Fruit fly (Drosophila melanogaster): Measurements from ENCODE around the gene CG1785.

CG1785 gene

DNA sequence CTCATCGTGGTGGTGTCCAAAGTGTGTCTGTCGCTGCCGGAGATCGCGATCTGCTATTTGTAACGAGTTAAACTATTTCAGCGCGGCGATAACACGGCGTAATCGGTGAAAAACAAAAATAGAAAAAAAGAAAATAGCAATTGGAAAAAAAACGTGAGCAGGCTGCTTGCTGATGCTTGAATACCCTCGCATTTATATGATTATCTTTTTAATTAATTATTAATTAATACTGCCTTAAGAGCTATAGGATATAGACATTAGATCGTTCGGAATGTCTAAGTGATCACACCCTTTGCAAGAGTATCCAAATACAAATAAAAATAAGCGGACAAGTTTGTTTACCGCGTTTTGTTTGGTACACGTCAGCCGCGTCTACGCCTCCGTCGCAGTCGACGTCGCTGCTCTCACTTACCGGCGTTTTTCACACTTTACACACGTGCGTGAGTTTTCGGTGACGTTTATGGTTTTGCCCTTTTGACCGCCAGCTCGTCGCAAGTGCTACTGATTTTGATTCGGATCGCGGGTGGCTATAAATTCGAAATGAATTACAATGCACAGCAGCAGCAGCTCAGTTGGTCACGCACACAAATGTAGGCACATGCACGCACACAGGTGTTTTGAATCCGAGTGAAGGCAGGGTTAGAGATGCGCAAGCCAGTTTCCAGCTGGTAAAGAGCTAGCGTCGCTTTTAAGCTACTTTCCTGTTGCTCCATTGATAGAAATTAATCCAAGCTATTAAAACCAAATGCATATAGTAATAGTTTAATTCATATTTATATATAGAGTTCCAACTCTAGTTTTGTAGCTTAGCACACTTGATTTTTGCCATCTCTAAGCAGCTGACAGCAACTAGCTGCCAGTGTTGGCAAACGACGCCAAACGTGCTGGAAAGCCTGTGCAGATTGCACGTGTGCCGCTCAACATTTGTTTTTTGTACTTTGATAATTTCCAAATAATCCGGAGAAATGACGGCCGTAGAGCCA, at the start of gene CG1785, which contains the start of gene CG2004:
Gene CG1785 (plus strand): TSS at position 873 of the 983 bp plus-strand sequence.
Gene CG2004 (minus strand): TSS at position 861 of the 983 bp plus-strand sequence.
- TF ChIP-seq CG17801 (GFP tag; optimal IDR thresholded peaks at IDR 0.05; ENCODE audit: partially characterized antibody): peak; percentile 92

DNA sequence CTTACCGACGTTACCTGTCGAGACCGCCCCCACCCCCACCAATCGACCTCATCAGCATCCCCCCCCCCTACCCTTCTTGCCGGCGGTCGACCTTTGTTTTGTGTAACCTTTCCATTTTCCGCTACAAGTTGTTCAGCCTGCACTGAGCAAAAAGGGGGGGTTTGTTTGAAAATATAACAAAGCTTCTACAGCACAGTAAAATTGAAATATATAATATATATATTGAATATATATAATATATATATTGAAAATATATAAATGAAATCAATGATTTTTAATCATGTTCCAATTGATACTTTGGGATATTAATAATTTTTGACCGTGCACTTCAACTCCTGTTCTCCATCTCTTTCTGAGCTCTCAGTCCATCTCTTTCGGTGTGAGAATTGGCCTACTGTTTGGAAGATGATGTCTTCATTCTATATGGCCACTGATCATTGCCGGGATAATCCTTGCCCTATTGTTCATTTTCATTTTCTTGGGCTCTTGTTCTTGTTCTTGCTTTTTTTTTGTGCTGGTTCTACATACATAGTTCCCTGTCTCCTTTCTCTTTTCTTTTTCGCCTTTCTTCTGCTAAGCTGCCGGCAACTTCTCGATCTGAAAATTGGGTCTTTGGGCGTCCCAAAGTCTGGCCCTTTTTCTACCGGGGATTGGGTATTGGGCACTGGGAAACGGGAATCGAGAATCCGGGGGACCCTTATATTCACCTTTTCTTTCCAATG, 49.0 kb upstream of the CG1785 start:
- TF ChIP-seq CG17801 (GFP tag; optimal IDR thresholded peaks at IDR 0.05; ENCODE audit: partially characterized antibody): no peak

dm6 chrX:8667070-8667469, 47.7 kb upstream of the CG1785 start:
- TF ChIP-seq CG17801 (GFP tag; optimal IDR thresholded peaks at IDR 0.05; ENCODE audit: partially characterized antibody): no peak

dm6 chrX:8667709-8668108, 47.0 kb upstream of the CG1785 start:
- no peak for TF ChIP-seq CG17801 (GFP tag; optimal IDR thresholded peaks at IDR 0.05; ENCODE audit: partially characterized antibody)

DNA sequence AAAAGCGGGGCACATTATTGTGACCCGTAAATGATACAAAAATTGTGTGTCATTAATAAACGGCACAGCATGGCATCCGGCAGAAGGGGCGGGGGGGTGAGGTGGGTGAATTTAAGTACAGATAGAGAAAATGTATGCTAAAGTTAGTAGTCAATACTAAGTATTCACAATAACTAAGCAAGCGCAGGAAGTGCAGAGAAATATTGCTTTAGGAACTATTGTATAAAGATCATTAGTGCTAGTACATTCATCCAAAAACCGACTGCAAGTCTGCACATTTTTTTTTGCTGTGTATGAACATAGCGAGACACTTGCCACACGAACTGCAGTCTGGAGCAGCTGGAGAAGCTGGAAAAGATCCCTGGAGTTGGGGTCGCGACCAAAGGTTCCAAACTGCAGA, 45.3 kb upstream of the CG1785 start:
- no peak for TF ChIP-seq CG17801 (GFP tag; optimal IDR thresholded peaks at IDR 0.05; ENCODE audit: partially characterized antibody)

DNA sequence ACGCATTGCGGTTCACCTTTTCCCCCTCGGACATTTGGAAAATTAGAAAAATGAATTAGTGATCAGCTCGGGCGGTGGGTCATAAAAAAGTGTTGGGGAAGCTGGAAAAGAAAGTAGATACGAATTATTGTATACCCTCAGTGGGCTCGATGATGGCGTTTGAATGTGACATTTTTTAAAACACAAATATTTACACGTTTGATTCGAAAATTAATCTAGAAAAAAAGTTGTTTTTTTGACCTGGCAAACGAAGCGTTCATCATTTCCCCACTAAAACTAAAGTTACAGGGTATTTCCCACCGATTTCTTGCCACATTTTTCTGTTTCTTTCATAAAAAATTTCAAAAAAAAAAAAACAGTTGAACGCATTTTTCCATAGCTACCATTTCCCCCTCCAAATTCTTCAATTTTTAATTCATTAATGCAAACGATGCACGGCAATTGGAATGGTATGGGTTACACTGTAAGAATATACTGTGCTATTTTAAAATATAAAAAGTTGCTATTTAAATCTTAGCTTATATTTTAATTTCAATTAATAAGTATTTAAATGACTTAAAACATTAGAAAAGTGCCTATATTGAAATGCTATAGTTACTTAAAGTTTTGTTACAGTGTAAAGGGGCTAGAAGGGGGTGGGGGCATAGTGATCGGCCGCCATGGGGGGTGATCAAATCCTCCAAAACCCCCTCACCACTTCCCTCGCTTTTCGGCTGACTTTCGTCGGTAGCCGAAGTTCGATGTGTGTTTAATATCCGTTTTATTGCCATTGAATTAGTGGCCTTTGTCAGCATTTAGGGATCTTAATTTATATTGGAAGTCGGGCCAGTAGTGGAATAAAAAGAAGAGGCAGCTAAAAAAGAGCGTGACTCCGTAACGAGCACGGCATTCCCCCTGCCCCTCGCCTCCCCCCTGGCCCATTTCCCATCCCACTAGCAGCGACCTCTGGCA, 43.1 kb upstream of the CG1785 start:
- TF ChIP-seq CG17801 (GFP tag; optimal IDR thresholded peaks at IDR 0.05; ENCODE audit: partially characterized antibody): no peak

DNA sequence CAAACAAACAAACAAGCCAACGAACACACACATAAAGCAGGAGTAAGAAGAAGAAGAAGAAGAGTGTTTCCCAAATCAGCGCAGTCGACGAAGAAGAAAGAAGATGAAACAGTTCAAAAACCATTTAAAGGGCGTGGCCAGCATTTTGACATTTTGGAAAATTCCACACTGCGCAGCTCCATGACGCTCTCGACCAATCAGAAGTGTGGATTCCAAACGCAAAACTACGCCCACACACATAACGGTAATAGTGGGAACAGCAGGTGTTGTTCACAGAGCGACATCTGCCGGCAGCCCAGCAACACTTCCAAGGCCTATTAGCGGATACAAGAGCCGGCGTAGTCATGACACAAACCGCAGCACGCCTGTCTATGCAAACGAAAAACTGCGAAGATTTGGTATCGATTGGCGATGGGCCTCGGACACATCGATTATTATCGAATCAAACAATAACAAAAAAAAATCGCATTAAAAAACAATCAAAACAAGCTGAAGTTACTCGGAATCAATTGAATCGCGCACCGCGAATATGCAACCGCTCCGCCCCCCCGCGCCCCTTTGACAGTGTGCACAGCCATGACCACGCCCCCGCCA, 38.0 kb upstream of the CG1785 start, which contains the start of gene Rubicon:
Gene Rubicon (plus strand): TSS at position 433 of the 594 bp plus-strand sequence.
- TF ChIP-seq CG17801 (GFP tag; optimal IDR thresholded peaks at IDR 0.05; ENCODE audit: partially characterized antibody): peak; percentile 87

DNA sequence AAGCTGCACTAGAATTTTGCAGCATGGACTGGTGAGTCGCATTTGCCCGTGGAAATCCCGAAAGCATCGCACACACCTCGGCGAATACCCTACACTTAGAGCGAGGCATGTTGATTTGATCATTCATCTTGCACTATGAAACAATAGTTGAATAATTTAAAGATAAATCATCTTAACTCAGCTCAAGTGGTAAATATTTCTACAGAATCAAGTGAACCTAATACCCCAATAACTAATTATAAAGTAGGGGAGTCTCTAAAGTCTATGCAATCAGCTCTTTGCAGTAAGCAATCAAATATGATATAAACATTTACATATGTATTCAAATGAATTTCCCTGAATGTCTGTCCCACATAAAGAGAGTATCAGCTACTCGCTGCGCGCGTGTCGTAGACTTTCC, 37.3 kb upstream of the CG1785 start:
- TF ChIP-seq CG17801 (GFP tag; optimal IDR thresholded peaks at IDR 0.05; ENCODE audit: partially characterized antibody): no peak

dm6 chrX:8681189-8681821, 33.4 kb upstream of the CG1785 start, which contains the start of gene CAH3:
Gene CAH3, plus strand, starts transcription at chrX:8681252.
- TF ChIP-seq CG17801 (GFP tag; optimal IDR thresholded peaks at IDR 0.05; ENCODE audit: partially characterized antibody): peak; percentile 97

DNA sequence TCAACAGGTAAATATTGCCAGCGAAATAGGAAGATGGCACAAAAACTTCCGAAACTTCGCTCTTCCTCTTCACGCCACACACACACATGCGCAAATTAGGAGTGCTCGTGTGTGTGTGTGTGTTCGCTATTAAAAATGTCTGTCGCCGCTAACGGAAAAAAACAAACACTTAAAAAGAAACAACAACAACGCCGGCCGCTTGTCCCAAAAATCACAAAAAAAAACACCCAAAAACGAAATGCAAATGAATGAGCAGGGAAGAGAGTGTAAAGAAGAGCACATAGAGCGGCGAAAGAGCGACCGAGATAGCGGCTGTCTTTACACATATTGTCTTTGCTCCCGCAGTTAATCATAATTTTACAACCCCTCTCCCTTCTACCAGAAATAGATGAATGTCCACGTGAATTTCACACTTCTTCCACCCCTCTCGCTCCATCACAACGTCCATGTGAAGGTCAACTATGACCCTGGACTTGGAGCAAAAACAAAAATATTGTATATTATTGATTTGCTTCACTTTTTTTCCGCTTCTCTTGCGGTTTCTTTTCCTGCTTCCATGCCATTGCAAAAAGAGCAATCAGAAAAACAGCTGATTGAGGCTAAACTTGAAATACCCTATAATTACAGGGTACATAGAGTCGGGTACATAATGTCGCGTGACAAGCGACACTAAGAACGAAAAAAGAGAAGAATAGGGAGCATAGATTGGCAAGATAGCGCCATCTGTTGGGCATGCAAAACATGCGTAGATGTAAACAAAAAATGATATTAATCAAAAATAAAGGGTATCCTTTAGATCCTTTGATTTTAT, 32.7 kb upstream of the CG1785 start:
- no peak for TF ChIP-seq CG17801 (GFP tag; optimal IDR thresholded peaks at IDR 0.05; ENCODE audit: partially characterized antibody)

DNA sequence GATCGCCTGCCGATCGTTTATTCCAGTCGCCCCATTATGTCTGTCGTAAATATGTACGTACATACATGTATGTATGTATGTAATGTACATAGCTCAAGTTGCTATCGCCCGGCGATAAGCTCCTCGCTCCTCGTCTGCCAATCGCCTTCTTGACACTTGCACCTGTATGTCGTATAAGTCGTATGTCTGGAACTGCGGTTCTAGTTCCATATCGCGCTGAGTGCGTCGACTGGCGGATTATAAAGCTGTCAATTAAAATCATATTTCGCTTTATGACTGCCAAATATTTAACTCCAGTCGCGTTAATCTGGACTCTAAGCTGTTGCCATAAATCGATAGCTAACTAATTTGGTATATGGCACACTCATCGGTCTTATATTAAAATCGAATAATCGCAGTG, 29.3 kb upstream of the CG1785 start:
- no peak for TF ChIP-seq CG17801 (GFP tag; optimal IDR thresholded peaks at IDR 0.05; ENCODE audit: partially characterized antibody)

dm6 chrX:8690003-8690402, 24.7 kb upstream of the CG1785 start, which contains the start of the genes Ppt1 and Ogg1:
Gene Ppt1, minus strand, starts transcription at chrX:8690227.
Gene Ogg1, plus strand, starts transcription at chrX:8690327.
- peak; percentile 70 for TF ChIP-seq CG17801 (GFP tag; optimal IDR thresholded peaks at IDR 0.05; ENCODE audit: partially characterized antibody)

dm6 chrX:8693520-8693919, 21.2 kb upstream of the CG1785 start, which contains the start of gene CG11294:
Gene CG11294, minus strand, starts transcription at chrX:8693620.
- no peak for TF ChIP-seq CG17801 (GFP tag; optimal IDR thresholded peaks at IDR 0.05; ENCODE audit: partially characterized antibody)
